Worm (Caenorhabditis elegans): ENCODE results near the gene F29B9.8.

ce11 chrIV:4636001-4636400 lies 11.5 kb upstream of the F29B9.8 start, which contains the start of gene R105.5:
- TF ChIP-seq ztf-11 (tag; optimal IDR thresholded peaks at IDR 0.05) (no peak), jun-1 (tag; optimal IDR thresholded peaks at IDR 0.05) (no peak), unc-39 (tag; optimal IDR thresholded peaks at IDR 0.05) (no peak), hif-1 (tag; optimal IDR thresholded peaks at IDR 0.05) (no peak)
